Fruit fly (Drosophila melanogaster) Kc167 (cell line): ENCODE data around the gene Mst57Db.

Experiments used
- Myc ChIP-seq: fragments of >200 bp; optimal IDR thresholded peaks from 2 replicates; lab custom pipeline; 2017; ENCODE audit warnings: missing external identifiers
- Sin3A ChIP-seq: fragments of >200 bp; optimal IDR thresholded peaks from 2 replicates; lab custom pipeline; 2018; ENCODE audit warnings: missing external identifiers
- h ChIP-seq: fragments of >200 bp; optimal IDR thresholded peaks from 3 replicates; lab custom pipeline; 2018; ENCODE audit warnings: missing external identifiers
- insv ChIP-seq: fragments of >200 bp; optimal IDR thresholded peaks from 3 replicates; lab custom pipeline; 2018; ENCODE audit warnings: missing external identifiers
- psq ChIP-seq: fragments of >200 bp; optimal IDR thresholded peaks from 2 replicates; lab custom pipeline; 2017; ENCODE audit warnings: missing external identifiers
- ttk ChIP-seq: sonication (Bioruptor generic); optimal IDR thresholded peaks from 2 replicates; lab custom pipeline; 2017; ENCODE audit warnings: missing external identifiers

dm6 chr3R:25831799-25832280 lies 1.1 kb upstream of the Mst57Db start, which contains the start of the genes Mst57Da and alpha4GT2:
- no peak for TF ChIP-seq insv (lab: Kevin White, UChicago)
- TF ChIP-seq Sin3A (lab: Kevin White, UChicago): no peak
- TF ChIP-seq h (lab: Kevin White, UChicago): no peak
- no peak for TF ChIP-seq ttk (lab: Kevin White, UChicago)
- no peak for TF ChIP-seq psq (lab: Kevin White, UChicago)
- TF ChIP-seq Myc: no peak
